Fruit fly (Drosophila melanogaster): ENCODE results near the gene PolD1.

Gene PolD1

DNA sequence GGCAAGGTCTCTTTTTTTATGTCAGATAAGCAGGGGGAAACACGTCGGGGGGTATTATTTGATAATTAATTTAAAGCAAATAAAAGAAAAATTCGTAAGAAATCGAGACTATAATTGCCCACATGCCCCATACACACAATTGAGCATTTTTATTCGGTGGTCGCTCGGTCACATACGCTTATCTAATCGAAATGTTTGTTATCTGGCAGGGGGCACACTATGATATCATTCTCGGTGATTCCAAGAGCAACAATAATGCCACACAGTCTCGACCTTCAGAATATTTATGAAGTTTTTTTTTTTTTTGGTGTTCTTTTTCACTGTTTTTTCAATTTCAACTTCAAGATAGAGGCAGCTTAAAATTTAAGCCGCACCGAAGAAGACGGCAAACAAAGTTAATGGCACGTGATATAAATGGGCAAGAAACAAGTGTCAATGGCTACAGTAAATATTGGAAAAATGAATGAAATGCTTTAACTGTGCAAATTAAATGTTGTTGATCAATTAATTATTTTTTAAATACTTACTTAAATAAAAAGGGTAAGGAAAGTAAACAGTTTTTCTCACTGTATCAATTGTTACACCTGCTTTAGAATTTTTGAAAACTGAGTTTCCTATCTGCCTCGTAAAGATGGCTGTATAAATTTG is 11.9 kb upstream of the PolD1 start (continued):
- no peak for TF ChIP-seq Lhr (GFP tag; optimal IDR thresholded peaks at IDR 0.05)
- no peak for TF ChIP-seq vfl (GFP tag; optimal IDR thresholded peaks at IDR 0.05)
- no peak for TF ChIP-seq CG6654 (GFP tag; optimal IDR thresholded peaks at IDR 0.05)
- TF ChIP-seq wek (GFP tag; optimal IDR thresholded peaks at IDR 0.05): no peak
- TF ChIP-seq B-H1 (GFP tag; IDR thresholded peaks at IDR 0.05): peak; percentile 23; the same call in 1 of the 3 replicates
- TF ChIP-seq Sox100B (GFP tag; optimal IDR thresholded peaks at IDR 0.05): peak; percentile 30
- no peak for TF ChIP-seq pan (optimal IDR thresholded peaks at IDR 0.05)
- peak in 1 of 2 experiments; percentile 67 for TF ChIP-seq pan (GFP tag; optimal IDR thresholded peaks at IDR 0.05 in 1 of 2, IDR thresholded peaks at IDR 0.05 in 1 of 2)
- TF ChIP-seq CG3726 (GFP tag; IDR thresholded peaks at IDR 0.05): no peak
- no peak for TF ChIP-seq Elba2 (GFP tag; optimal IDR thresholded peaks at IDR 0.05)
- TF ChIP-seq Dfd (GFP tag; optimal IDR thresholded peaks at IDR 0.05): no peak
- peak; percentile 17 for TF ChIP-seq CG18764 (GFP tag; optimal IDR thresholded peaks at IDR 0.05)
- peak; percentile 79 for TF ChIP-seq slbo (GFP tag; IDR thresholded peaks at IDR 0.05)
- no peak for TF ChIP-seq CG7963 (GFP tag; IDR thresholded peaks at IDR 0.05; ENCODE audit: partially characterized antibody)
- TF ChIP-seq CG11085 (GFP tag; IDR thresholded peaks at IDR 0.05): 0 out of 2 replicates have a peak, but pooled peaks have one; percentile 32
- TF ChIP-seq ftz-f1 (GFP tag; optimal IDR thresholded peaks at IDR 0.05): peak; percentile 58
- peak; percentile 35 for TF ChIP-seq CG10979 (tag; optimal IDR thresholded peaks at IDR 0.05)
- TF ChIP-seq TFAM (GFP tag; optimal IDR thresholded peaks at IDR 0.05): no peak
- TF ChIP-seq Hsf (GFP tag; optimal IDR thresholded peaks at IDR 0.05): no peak
- TF ChIP-seq CG15269 (tag; optimal IDR thresholded peaks at IDR 0.05): peak; percentile 71
- TF ChIP-seq CG7839 (tag; optimal IDR thresholded peaks at IDR 0.05): peak; percentile 55
- no peak; the same call in 1 of the 2 replicates for TF ChIP-seq Ravus (GFP tag; IDR thresholded peaks at IDR 0.05)
- TF ChIP-seq CG11695 (GFP tag; IDR thresholded peaks at IDR 0.05): peak; percentile 56; the same call in 1 of the 3 replicates
- TF ChIP-seq CG4617 (GFP tag; optimal IDR thresholded peaks at IDR 0.05; ENCODE audit: borderline replicate concordance): no peak
- peak; percentile 11 for TF ChIP-seq CG12155 (GFP tag; optimal IDR thresholded peaks at IDR 0.05)
- TF ChIP-seq peb (GFP tag; IDR thresholded peaks at IDR 0.05): no peak
- TF ChIP-seq grau (tag; optimal IDR thresholded peaks at IDR 0.05): peak; percentile 79
- no peak for TF ChIP-seq ken (GFP tag; IDR thresholded peaks at IDR 0.05)
- TF ChIP-seq lov (optimal IDR thresholded peaks at IDR 0.05): no peak
- no peak for TF ChIP-seq lov (GFP tag; IDR thresholded peaks at IDR 0.05)
- TF ChIP-seq ATbp (GFP tag; optimal IDR thresholded peaks at IDR 0.05): peak; percentile 31
- no peak for TF ChIP-seq CG16815 (GFP tag; optimal IDR thresholded peaks at IDR 0.05)
- TF ChIP-seq Med (GFP tag): peak; percentile 73
- TF ChIP-seq D (optimal IDR thresholded peaks at IDR 0.05): no peak
- TF ChIP-seq D (GFP tag; optimal IDR thresholded peaks at IDR 0.05): no peak
- TF ChIP-seq CG5245 (GFP tag; optimal IDR thresholded peaks at IDR 0.05): no peak
- peak; percentile 87 for TF ChIP-seq Atf6 (GFP tag; IDR thresholded peaks at IDR 0.05)
- TF ChIP-seq Eip74EF (GFP tag; optimal IDR thresholded peaks at IDR 0.05): no peak
- no peak for TF ChIP-seq CG3065 (GFP tag; optimal IDR thresholded peaks at IDR 0.05)
- peak; percentile 40 for TF ChIP-seq CG18262 (tag; optimal IDR thresholded peaks at IDR 0.05)
- TF ChIP-seq CG6683 (GFP tag; optimal IDR thresholded peaks at IDR 0.05): peak; percentile 16
- peak; percentile 12 for TF ChIP-seq Hr3 (GFP tag; optimal IDR thresholded peaks at IDR 0.05)
- no peak for TF ChIP-seq croc (GFP tag; conservative IDR thresholded peaks at IDR 0.05)
- TF ChIP-seq zfh2 (GFP tag; optimal IDR thresholded peaks at IDR 0.05): no peak
- no peak for TF ChIP-seq mld (GFP tag; IDR thresholded peaks at IDR 0.05; ENCODE audit: partially characterized antibody)
- TF ChIP-seq CHES-1-like (GFP tag; optimal IDR thresholded peaks at IDR 0.05): no peak
- no peak for TF ChIP-seq Opbp (GFP tag; IDR thresholded peaks at IDR 0.05; ENCODE audit: partially characterized antibody)
- peak; percentile 23 for TF ChIP-seq Dek (tag; optimal IDR thresholded peaks at IDR 0.05)
- no peak for TF ChIP-seq CG8478 (optimal IDR thresholded peaks at IDR 0.05)
- no peak for TF ChIP-seq NK7.1 (GFP tag; optimal IDR thresholded peaks at IDR 0.05)
- TF ChIP-seq lilli (GFP tag; optimal IDR thresholded peaks at IDR 0.05): peak; percentile 5
